Worm (Caenorhabditis elegans) whole organism, L3 larva: ENCODE data around the gene hsp-75.

ENCODE experiments used
- elt-1 ChIP-seq: fragments of 150-350 bp; optimal IDR thresholded peaks from 2 replicates; lab custom pipeline; 2014; ENCODE audit warnings: missing biosample characterization, missing genetic modification characterization
- elt-3 ChIP-seq, 3 experiments: fragments of 150-350 bp in 1 of 3; sonication (generic microtip) in 2 of 3; optimal IDR thresholded peaks; 2 replicates in 2 of 3; 4 replicates in 1 of 3; lab custom pipeline; 2014 to 2017; ENCODE audit warnings: missing biosample characterization in 3 of 3, missing genetic modification characterization in 3 of 3
- nhr-12 ChIP-seq: fragments of 150-350 bp; optimal IDR thresholded peaks from 2 replicates; lab custom pipeline; 2014; ENCODE audit warnings: missing biosample characterization, missing genetic modification characterization

ce11 chrIII:7271083-7271482 is 44.6 kb upstream of the hsp-75 start:
- TF ChIP-seq nhr-12 (tag; lab: Kevin White, UChicago) (no peak), elt-3 (tag; optimal IDR thresholded peaks at IDR 0.05; lab: Kevin White, UChicago) (no peak), elt-1 (tag; lab: Kevin White, UChicago) (no peak)
